Fruit fly (Drosophila melanogaster): ENCODE results near the gene CG5112.

The CG5112 gene

dm6 chr3R:25482463-25483173, 8.6 kb upstream of the CG5112 start, which contains the start of the genes XNP, CG42488 and CG5116 (continued):
- TF ChIP-seq Asciz (GFP tag; optimal IDR thresholded peaks at IDR 0.05), result no peak
- peak in 1 of 3 experiments; percentile 54 for TF ChIP-seq lola (GFP tag; optimal IDR thresholded peaks at IDR 0.05)
- peak; percentile 19 for TF ChIP-seq tup (GFP tag; optimal IDR thresholded peaks at IDR 0.05)
- peak; percentile 31 for TF ChIP-seq caup (GFP tag; optimal IDR thresholded peaks at IDR 0.05; ENCODE audit: severe bottlenecking)
- no peak for TF ChIP-seq Ravus (GFP tag; IDR thresholded peaks at IDR 0.05)
- no peak for TF ChIP-seq crol (GFP tag; IDR thresholded peaks at IDR 0.05)
- TF ChIP-seq Lhr (GFP tag; optimal IDR thresholded peaks at IDR 0.05), result no peak
- no peak for TF ChIP-seq klu (GFP tag; IDR thresholded peaks at IDR 0.05)
- peak; percentile 61 for TF ChIP-seq nerfin-1 (tag; optimal IDR thresholded peaks at IDR 0.05)
- peak; percentile 94 for TF ChIP-seq nom (GFP tag; optimal IDR thresholded peaks at IDR 0.05)
- peak; percentile 4 for TF ChIP-seq fd96Cb (tag; optimal IDR thresholded peaks at IDR 0.05)
- no peak for TF ChIP-seq E2f1 (GFP tag; IDR thresholded peaks at IDR 0.05)
- TF ChIP-seq odd (GFP tag; optimal IDR thresholded peaks at IDR 0.05), result no peak
- TF ChIP-seq mirr (GFP tag; optimal IDR thresholded peaks at IDR 0.05), result peak; percentile 38
- no peak for TF ChIP-seq lab (GFP tag; optimal IDR thresholded peaks at IDR 0.05)
- no peak for TF ChIP-seq CG11695 (GFP tag; IDR thresholded peaks at IDR 0.05)
- peak; percentile 99 for TF ChIP-seq CG2129 (GFP tag; IDR thresholded peaks at IDR 0.05; ENCODE audit: partially characterized antibody)
- no peak for TF ChIP-seq tx (GFP tag; optimal IDR thresholded peaks at IDR 0.05)
- TF ChIP-seq otp (GFP tag; IDR thresholded peaks at IDR 0.05), result no peak
- TF ChIP-seq CG4854 (GFP tag; optimal IDR thresholded peaks at IDR 0.05), result peak; percentile 2
- no peak for TF ChIP-seq CG7839 (tag; optimal IDR thresholded peaks at IDR 0.05)
- peak in 1 of 2 experiments; percentile 54 for TF ChIP-seq Trl (optimal IDR thresholded peaks at IDR 0.05)
- no peak for TF ChIP-seq Trl (GFP tag; optimal IDR thresholded peaks at IDR 0.05)
- TF ChIP-seq Antp (GFP tag; optimal IDR thresholded peaks at IDR 0.05), result no peak
- peak; percentile 81 for TF ChIP-seq CG14710 (tag; optimal IDR thresholded peaks at IDR 0.05)
- TF ChIP-seq zen (tag; optimal IDR thresholded peaks at IDR 0.05), result peak; percentile 70
- TF ChIP-seq row (GFP tag; IDR thresholded peaks at IDR 0.05), result peak; percentile 94
- TF ChIP-seq sug (tag; optimal IDR thresholded peaks at IDR 0.05), result peak; percentile 75
- TF ChIP-seq CG8944 (GFP tag; optimal IDR thresholded peaks at IDR 0.05), result no peak
- TF ChIP-seq grau (tag; optimal IDR thresholded peaks at IDR 0.05), result peak; percentile 66
- no peak for TF ChIP-seq Sox100B (GFP tag; optimal IDR thresholded peaks at IDR 0.05)
- peak; percentile 98 for TF ChIP-seq HLH4C (GFP tag; IDR thresholded peaks at IDR 0.05; ENCODE audit: partially characterized antibody)
- no peak for TF ChIP-seq pfk (GFP tag; optimal IDR thresholded peaks at IDR 0.05)
- no peak for TF ChIP-seq CG8290 (GFP tag; optimal IDR thresholded peaks at IDR 0.05)
- no peak for TF ChIP-seq CG8290 (tag; optimal IDR thresholded peaks at IDR 0.05)
- TF ChIP-seq fu2 (GFP tag; optimal IDR thresholded peaks at IDR 0.05), result peak; percentile 6
- no peak for TF ChIP-seq CG11504 (tag; optimal IDR thresholded peaks at IDR 0.05)
- no peak for TF ChIP-seq fru (optimal IDR thresholded peaks at IDR 0.05)
- TF ChIP-seq dati (GFP tag; IDR thresholded peaks at IDR 0.05), result no peak
- TF ChIP-seq CG7963 (GFP tag; IDR thresholded peaks at IDR 0.05; ENCODE audit: partially characterized antibody), result peak; percentile 95
- TF ChIP-seq CG1602 (GFP tag; optimal IDR thresholded peaks at IDR 0.05), result peak; percentile 26
- peak; percentile 40; the same call in 1 of the 3 replicates for TF ChIP-seq dysf (GFP tag; IDR thresholded peaks at IDR 0.05)
- no peak for TF ChIP-seq CG2678 (tag; optimal IDR thresholded peaks at IDR 0.05)
- no peak for TF ChIP-seq salm (tag; optimal IDR thresholded peaks at IDR 0.05)
- TF ChIP-seq CG4730 (GFP tag; IDR thresholded peaks at IDR 0.05), result no peak
- no peak for TF ChIP-seq sr (GFP tag; IDR thresholded peaks at IDR 0.05)
- TF ChIP-seq gfzf (GFP tag; optimal IDR thresholded peaks at IDR 0.05), result no peak
- TF ChIP-seq CG8478 (optimal IDR thresholded peaks at IDR 0.05), result no peak
- peak; percentile 57 for TF ChIP-seq CG9727 (GFP tag; optimal IDR thresholded peaks at IDR 0.05)
- TF ChIP-seq ems (GFP tag; optimal IDR thresholded peaks at IDR 0.05), result peak; percentile 66
